Worm (Caenorhabditis elegans) whole organism, L4 larva: ENCODE measurements around the gene T06C12.12.

Experiments
- F26F4.8 ChIP-seq: fragments of 200-800 bp; sonication (Bioruptor generic); conservative IDR thresholded peaks from 2 replicates; pipeline ENCODE4 v1.3.6; 2022; ENCODE audit warnings: missing genetic modification characterization, missing compliant biosample characterization
- F49E8.2 ChIP-seq: sonication (generic microtip); optimal IDR thresholded peaks from 2 replicates; lab custom pipeline; 2016; ENCODE audit warnings: missing compliant biosample characterization, mild to moderate bottlenecking, missing genetic modification characterization, borderline replicate concordance
- ZK337.2 ChIP-seq: fragments of 200-800 bp; sonication (Bioruptor generic); IDR thresholded peaks from 2 replicates; pipeline ENCODE4 v1.3.6; 2022; ENCODE audit warnings: missing genetic modification reagents, missing genetic modification characterization, missing compliant biosample characterization
- aly-2 ChIP-seq: sonication (generic microtip); optimal IDR thresholded peaks from 2 replicates; lab custom pipeline; 2018; ENCODE audit warnings: missing biosample characterization, missing genetic modification characterization
- duxl-1 ChIP-seq: sonication (generic microtip); optimal IDR thresholded peaks from 2 replicates; lab custom pipeline; 2016; ENCODE audit warnings: mild to moderate bottlenecking, missing genetic modification characterization, moderate library complexity, missing compliant biosample characterization; ENCODE audit not compliant: poor library complexity
- fos-1 ChIP-seq: fragments of 150-350 bp; optimal IDR thresholded peaks from 2 replicates; lab custom pipeline; 2014; ENCODE audit warnings: missing biosample characterization, missing genetic modification characterization
- lin-39 ChIP-seq: fragments of 150-350 bp; optimal IDR thresholded peaks from 2 replicates; lab custom pipeline; 2014; ENCODE audit warnings: missing biosample characterization, missing genetic modification reagents, missing genetic modification characterization
- nhr-6 ChIP-seq: fragments of 150-350 bp; optimal IDR thresholded peaks from 2 replicates; lab custom pipeline; 2014; ENCODE audit warnings: missing biosample characterization, missing genetic modification characterization
- snpc-4 ChIP-seq: fragments of 150-350 bp; optimal IDR thresholded peaks from 2 replicates; lab custom pipeline; 2014; ENCODE audit warnings: missing biosample characterization, missing genetic modification characterization
- tra-1 ChIP-seq: fragments of 200-800 bp; sonication (Bioruptor generic); IDR thresholded peaks from 2 replicates; pipeline ENCODE4 v1.3.6; 2022; ENCODE audit warnings: missing genetic modification reagents, missing genetic modification characterization, missing compliant biosample characterization
- vab-7 ChIP-seq: fragments of 200-800 bp; sonication (Bioruptor generic); IDR thresholded peaks from 2 replicates; pipeline ENCODE4 v1.3.6; 2022; ENCODE audit warnings: missing genetic modification reagents, missing genetic modification characterization, missing compliant biosample characterization
- zag-1 ChIP-seq: fragments of 150-350 bp; optimal IDR thresholded peaks from 2 replicates; lab custom pipeline; 2014; ENCODE audit warnings: missing biosample characterization, missing genetic modification characterization

DNA sequence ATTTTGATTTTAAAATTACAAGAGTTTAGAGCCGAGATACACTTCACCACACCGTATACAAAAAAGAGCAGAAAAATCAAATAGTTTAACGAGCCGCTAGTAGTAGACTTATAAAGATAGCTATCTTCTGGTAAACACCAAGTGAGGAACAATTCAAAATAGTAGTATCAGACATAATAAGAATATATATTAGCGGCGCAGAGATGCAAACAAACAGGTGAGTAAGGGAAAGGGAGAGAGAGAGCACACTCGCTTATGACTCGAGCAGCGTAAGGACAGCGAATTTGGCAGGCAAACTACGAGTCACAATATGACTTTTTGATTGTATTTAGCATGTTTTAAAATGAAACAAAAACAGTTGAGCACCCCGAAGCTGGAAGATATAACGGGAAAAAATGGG lies 582 bp upstream of the T06C12.12 start:
- TF ChIP-seq lin-39, result no peak
- TF ChIP-seq fos-1, result no peak
- TF ChIP-seq aly-2 (tag; lab: Kevin White, UChicago), result no peak
- peak; percentile 25 for TF ChIP-seq nhr-6
- no peak for TF ChIP-seq duxl-1 (tag; lab: Kevin White, UChicago)
- TF ChIP-seq F49E8.2 (tag; lab: Kevin White, UChicago), result no peak
- TF ChIP-seq tra-1 (GFP tag; lab: Robert Waterston, UW), result no peak
- no peak for TF ChIP-seq zag-1 (tag; lab: Kevin White, UChicago)
- no peak for TF ChIP-seq ZK337.2 (GFP tag; lab: Robert Waterston, UW)
- TF ChIP-seq F26F4.8 (GFP tag; lab: Robert Waterston, UW), result no peak
- TF ChIP-seq vab-7 (GFP tag; lab: Robert Waterston, UW), result no peak
- no peak for TF ChIP-seq snpc-4 (tag; lab: Kevin White, UChicago)
